Worm (Caenorhabditis elegans) whole organism, young adult: ENCODE data around the gene B0454.26.

ENCODE experiments used
- B0035.1 ChIP-seq: sonication (generic microtip); optimal IDR thresholded peaks from 2 replicates; lab custom pipeline; 2016; ENCODE audit warnings: missing genetic modification characterization, mild to moderate bottlenecking, missing compliant biosample characterization, missing genotype, missing genetic modification reagents
- F37B4.10 ChIP-seq: fragments of 200-800 bp; sonication (Bioruptor generic); IDR thresholded peaks from 2 replicates; pipeline ENCODE4 v1.3.6; 2022; ENCODE audit warnings: missing genetic modification characterization, missing compliant biosample characterization
- T07F8.4 ChIP-seq: sonication (generic microtip); optimal IDR thresholded peaks from 2 replicates; lab custom pipeline; 2016; ENCODE audit warnings: mild to moderate bottlenecking, missing genetic modification characterization, moderate library complexity, missing compliant biosample characterization
- ZK185.1 ChIP-seq: sonication (generic microtip); optimal IDR thresholded peaks from 2 replicates; lab custom pipeline; 2016; ENCODE audit warnings: mild to moderate bottlenecking, missing genetic modification characterization, missing compliant biosample characterization; ENCODE audit not compliant: poor library complexity, severe bottlenecking
- attf-5 ChIP-seq: fragments of 200-800 bp; sonication (Bioruptor generic); optimal IDR thresholded peaks from 2 replicates; lab custom pipeline; 2018; ENCODE audit warnings: mild to moderate bottlenecking, missing genetic modification characterization, missing compliant biosample characterization
- ceh-40 ChIP-seq: fragments of 200-800 bp; sonication (Bioruptor generic); IDR thresholded peaks from 2 replicates; pipeline ENCODE4 v1.3.6; 2022; ENCODE audit warnings: missing genetic modification characterization, missing compliant biosample characterization
- lin-26 ChIP-seq: fragments of 200-800 bp; sonication (Bioruptor generic); IDR thresholded peaks from 2 replicates; pipeline ENCODE4 v1.3.6; 2022; ENCODE audit warnings: missing genetic modification reagents, missing genetic modification characterization, missing compliant biosample characterization
- nhr-120 ChIP-seq: fragments of 200-800 bp; sonication (Bioruptor generic); IDR thresholded peaks from 2 replicates; pipeline ENCODE4 v1.3.6; 2022; ENCODE audit warnings: missing genetic modification characterization, missing compliant biosample characterization
- sdz-38 ChIP-seq: sonication (generic microtip); optimal IDR thresholded peaks from 2 replicates; lab custom pipeline; 2016; ENCODE audit warnings: missing genotype, missing genetic modification characterization, missing compliant biosample characterization
- snpc-4 ChIP-seq, 5 experiments: fragments of 150-350 bp in 1 of 5; sonication (generic microtip) in 4 of 5; optimal IDR thresholded peaks; 2 replicates each; lab custom pipeline; 2014 to 2018; ENCODE audit warnings: missing genetic modification characterization in 5 of 5, missing biosample characterization in 3 of 5, antibody characterized with exemption in 2 of 5, mild to moderate bottlenecking in 2 of 5, missing compliant biosample characterization in 2 of 5, missing genotype in 2 of 5, moderate library complexity in 2 of 5, missing genetic modification reagents in 1 of 5
- zfh-2 ChIP-seq: fragments of 200-800 bp; sonication (Bioruptor generic); conservative IDR thresholded peaks from 2 replicates; pipeline ENCODE4 v1.3.6; 2022; ENCODE audit warnings: missing genetic modification reagents, missing genetic modification characterization, missing compliant biosample characterization

ce11 chrII:3019807-3020206 lies 18.5 kb downstream of the B0454.26 start, which contains the start of gene clec-3:
- TF ChIP-seq B0035.1 (tag; lab: Kevin White, UChicago) (no peak), nhr-120 (no peak), attf-5 (GFP tag; lab: Kevin White, UChicago) (no peak), snpc-4 (GFP tag; optimal IDR thresholded peaks at IDR 0.05; lab: Kevin White, UChicago) (no peak), snpc-4 (tag; optimal IDR thresholded peaks at IDR 0.05; lab: Kevin White, UChicago) (no peak), sdz-38 (tag; lab: Kevin White, UChicago) (no peak), zfh-2 (GFP tag; lab: Robert Waterston, UW) (no peak), ZK185.1 (no peak), T07F8.4 (tag; lab: Kevin White, UChicago) (no peak), lin-26 (GFP tag; lab: Robert Waterston, UW) (no peak), F37B4.10 (GFP tag; lab: Robert Waterston, UW) (no peak), ceh-40 (no peak)
